Worm (Caenorhabditis elegans): ENCODE measurements around the gene str-55.

DNA sequence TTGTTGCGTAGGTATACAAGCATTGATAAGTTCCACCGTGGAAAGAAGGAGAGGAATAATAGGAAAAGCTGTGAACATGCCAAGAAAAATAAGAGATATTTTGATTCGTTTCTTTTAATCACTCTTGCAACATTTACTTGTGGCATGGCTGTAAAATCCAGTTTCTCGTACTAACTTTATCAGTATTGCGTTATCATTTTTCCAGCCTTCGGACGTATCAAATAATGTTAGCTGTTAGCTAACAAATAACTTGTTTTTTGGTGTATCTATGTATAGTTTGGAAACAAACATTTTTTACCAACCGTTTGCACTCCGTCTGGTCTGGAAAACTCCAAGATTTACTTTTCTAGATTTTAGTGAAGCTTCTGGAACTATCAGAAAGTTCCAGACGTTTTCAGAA is 16.6 kb upstream of the str-55 start, which contains the start of gene clec-234:
- TF ChIP-seq tab-1 (GFP tag; IDR thresholded peaks at IDR 0.05) (no peak), klf-2 (GFP tag; conservative IDR thresholded peaks at IDR 0.05) (no peak), ref-1 (GFP tag; conservative IDR thresholded peaks at IDR 0.05) (no peak), med-1 (GFP tag; optimal IDR thresholded peaks at IDR 0.05; ENCODE audit: insufficient read depth) (no peak), ztf-29 (GFP tag; IDR thresholded peaks at IDR 0.05) (no peak), flt-1 (GFP tag; IDR thresholded peaks at IDR 0.05) (no peak), ztf-23 (GFP tag; IDR thresholded peaks at IDR 0.05) (no peak), cog-1 (tag; optimal IDR thresholded peaks at IDR 0.05) (no peak), T22C8.4 (GFP tag; IDR thresholded peaks at IDR 0.05) (no peak)

Data from whole organism, midembryonic.